Worm (Caenorhabditis elegans): ENCODE results near the gene tsp-13.

DNA sequence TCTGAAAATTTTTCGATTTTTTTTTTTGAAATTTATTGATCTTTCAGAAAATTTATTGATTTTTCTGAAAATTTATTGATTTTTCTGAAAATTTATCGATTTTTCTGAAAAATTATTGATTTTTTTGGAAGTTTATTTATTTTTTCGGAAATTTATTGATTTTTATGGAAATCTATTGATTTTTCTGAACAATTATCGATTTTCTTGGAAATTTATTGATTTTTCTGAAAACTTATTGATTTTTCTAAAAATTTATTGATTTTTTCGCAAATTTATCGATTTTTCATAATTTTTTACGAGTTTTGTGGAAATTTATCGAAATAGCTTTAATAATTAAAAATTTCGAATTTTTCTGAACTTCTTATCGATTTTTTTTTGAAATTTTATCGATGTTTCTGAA, 46.8 kb upstream of the tsp-13 start:
- TF ChIP-seq mdl-1 (tag; optimal IDR thresholded peaks at IDR 0.05) (no peak), zag-1 (tag; optimal IDR thresholded peaks at IDR 0.05) (no peak), ceh-82 (tag; optimal IDR thresholded peaks at IDR 0.05) (no peak), efl-1 (optimal IDR thresholded peaks at IDR 0.05) (no peak), efl-1 (GFP tag; optimal IDR thresholded peaks at IDR 0.05 in 1 of 2) (no peak), skn-1 (tag; optimal IDR thresholded peaks at IDR 0.05) (no peak), nhr-28 (tag; optimal IDR thresholded peaks at IDR 0.05) (no peak), snpc-4 (tag; optimal IDR thresholded peaks at IDR 0.05) (no peak)

Data from whole organism, L1 larva.